Worm (Caenorhabditis elegans): ENCODE results near the gene ilys-6.

DNA sequence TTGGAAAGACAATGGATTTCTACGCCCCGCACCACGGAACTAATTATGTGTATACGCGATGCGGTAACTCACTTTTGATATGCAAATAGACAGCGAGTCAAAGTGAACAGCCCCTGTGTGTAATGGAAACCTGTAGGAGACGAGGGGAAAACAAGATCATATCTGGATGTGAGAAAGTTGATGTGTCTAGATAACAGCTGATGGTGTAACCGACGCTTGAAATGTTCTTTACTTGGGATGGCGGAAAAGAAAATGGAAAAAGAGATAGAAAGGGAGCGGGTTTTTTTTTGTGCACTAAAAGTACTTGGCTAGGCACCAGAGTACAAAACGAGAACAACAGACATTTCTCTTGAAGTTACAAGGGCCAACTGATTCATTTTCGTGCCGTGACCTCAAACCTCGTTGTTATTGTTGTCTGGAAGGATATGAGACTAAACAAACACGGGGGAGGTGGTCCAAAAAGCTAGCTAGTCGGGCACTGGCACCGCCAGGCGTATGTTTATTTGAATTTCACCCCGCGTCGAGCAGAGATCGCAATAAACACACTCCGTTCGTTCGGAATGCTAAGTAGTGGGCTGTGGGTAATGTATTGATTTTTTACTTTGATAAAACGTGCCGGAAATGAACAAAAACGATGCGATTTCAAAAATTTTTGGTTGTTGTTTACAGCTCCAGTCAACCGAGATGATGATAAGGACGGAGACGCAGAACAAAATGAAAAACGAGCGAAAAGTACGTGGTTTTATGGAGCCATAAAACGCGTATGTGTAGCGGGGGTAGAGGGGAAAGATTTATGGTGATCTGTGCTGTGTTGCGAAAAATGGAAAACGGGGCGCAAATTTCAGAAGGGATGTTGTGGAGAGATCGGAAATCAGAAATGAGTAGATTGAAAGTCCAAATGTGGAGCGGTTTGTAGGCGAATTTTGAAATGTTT lies 41.4 kb downstream of the ilys-6 start:
- TF ChIP-seq dmd-8 (GFP tag; IDR thresholded peaks at IDR 0.05) (no peak), hmg-1.1 (GFP tag; IDR thresholded peaks at IDR 0.05) (no peak), spr-3 (GFP tag; optimal IDR thresholded peaks at IDR 0.05) (no peak), daf-8 (GFP tag; IDR thresholded peaks at IDR 0.05) (no peak), fkh-10 (GFP tag; optimal IDR thresholded peaks at IDR 0.05) (no peak), fos-1 (tag; optimal IDR thresholded peaks at IDR 0.05) (no peak), mxl-3 (GFP tag; optimal IDR thresholded peaks at IDR 0.05) (no peak), cey-2 (tag; optimal IDR thresholded peaks at IDR 0.05; ENCODE audit: borderline replicate concordance, insufficient read depth) (no peak), ama-1 (optimal IDR thresholded peaks at IDR 0.05) (no peak), lsy-2 (tag; optimal IDR thresholded peaks at IDR 0.05) (no peak), hlh-30 (tag; optimal IDR thresholded peaks at IDR 0.05; ENCODE audit: insufficient read depth) (no peak), lin-13 (GFP tag; optimal IDR thresholded peaks at IDR 0.05) (no peak), lin-15B (tag; optimal IDR thresholded peaks at IDR 0.05) (no peak)
